Worm (Caenorhabditis elegans) whole organism, late embryonic: ENCODE results near the gene Y38H6C.4.

Experiments used
- C38D4.7 ChIP-seq: fragments of 200-800 bp; sonication (Bioruptor generic); optimal IDR thresholded peaks from 2 replicates; lab custom pipeline; 2018; ENCODE audit warnings: mild to moderate bottlenecking, missing genetic modification characterization, moderate library complexity, missing compliant biosample characterization
- F13H6.1 ChIP-seq: sonication (generic microtip); optimal IDR thresholded peaks from 2 replicates; lab custom pipeline; 2016; ENCODE audit warnings: missing genetic modification characterization, missing compliant biosample characterization
- T23F11.4 ChIP-seq: fragments of 200-800 bp; sonication (Bioruptor generic); optimal IDR thresholded peaks from 2 replicates; lab custom pipeline; 2018; ENCODE audit warnings: mild to moderate bottlenecking, missing genetic modification characterization, missing compliant biosample characterization
- ama-1 ChIP-seq: fragments of 150-350 bp; optimal IDR thresholded peaks from 2 replicates; lab custom pipeline; 2014
- ceh-19 ChIP-seq: fragments of 200-800 bp; sonication (Bioruptor generic); optimal IDR thresholded peaks from 2 replicates; lab custom pipeline; 2018; ENCODE audit warnings: mild to moderate bottlenecking, missing genetic modification characterization, missing compliant biosample characterization
- ceh-2 ChIP-seq: sonication (generic microtip); optimal IDR thresholded peaks from 2 replicates; lab custom pipeline; 2016; ENCODE audit warnings: missing genotype, missing genetic modification characterization, missing compliant biosample characterization
- ceh-24 ChIP-seq: sonication (generic microtip); optimal IDR thresholded peaks from 2 replicates; lab custom pipeline; 2016; ENCODE audit warnings: mild to moderate bottlenecking, missing genetic modification characterization, missing compliant biosample characterization
- ceh-30 ChIP-seq: fragments of 150-350 bp; optimal IDR thresholded peaks from 2 replicates; lab custom pipeline; 2014; ENCODE audit warnings: missing biosample characterization, missing genetic modification characterization
- ceh-31 ChIP-seq: sonication (generic microtip); optimal IDR thresholded peaks from 2 replicates; lab custom pipeline; 2016; ENCODE audit warnings: missing genetic modification characterization, missing compliant biosample characterization
- ceh-34 ChIP-seq: sonication (generic microtip); optimal IDR thresholded peaks from 2 replicates; lab custom pipeline; 2016; ENCODE audit warnings: mild to moderate bottlenecking, missing genetic modification characterization, missing compliant biosample characterization
- ceh-45 ChIP-seq: fragments of 200-800 bp; sonication (Bioruptor generic); IDR thresholded peaks from 2 replicates; pipeline ENCODE4 v1.3.6; 2022; ENCODE audit warnings: missing genetic modification reagents, missing genetic modification characterization, missing compliant biosample characterization
- ceh-48 ChIP-seq: sonication (generic microtip); optimal IDR thresholded peaks from 2 replicates; lab custom pipeline; 2016; ENCODE audit warnings: missing genetic modification characterization, inconsistent platforms, missing compliant biosample characterization
- ceh-9 ChIP-seq: sonication (generic microtip); optimal IDR thresholded peaks from 2 replicates; lab custom pipeline; 2016; ENCODE audit warnings: mild to moderate bottlenecking, missing genetic modification characterization, inconsistent platforms, missing compliant biosample characterization
- dmd-4 ChIP-seq: sonication (generic microtip); optimal IDR thresholded peaks from 2 replicates; lab custom pipeline; 2016; ENCODE audit warnings: borderline replicate concordance, missing genetic modification characterization, missing compliant biosample characterization
- dve-1 ChIP-seq: sonication (generic microtip); optimal IDR thresholded peaks from 2 replicates; lab custom pipeline; 2017; ENCODE audit warnings: antibody characterized with exemption, mild to moderate bottlenecking, missing genetic modification characterization, missing compliant biosample characterization
- ets-4 ChIP-seq: sonication (generic microtip); optimal IDR thresholded peaks from 2 replicates; lab custom pipeline; 2016; ENCODE audit warnings: missing genetic modification characterization, missing compliant biosample characterization
- gmeb-2 ChIP-seq: sonication (generic microtip); optimal IDR thresholded peaks from 2 replicates; lab custom pipeline; 2016; ENCODE audit warnings: missing genetic modification characterization, inconsistent platforms, missing compliant biosample characterization
- hlh-6 ChIP-seq: sonication (generic microtip); optimal IDR thresholded peaks from 2 replicates; lab custom pipeline; 2016; ENCODE audit warnings: missing genotype, missing genetic modification characterization, missing compliant biosample characterization
- lim-6 ChIP-seq: sonication (generic microtip); optimal IDR thresholded peaks from 2 replicates; lab custom pipeline; 2016; ENCODE audit warnings: missing genetic modification characterization, missing compliant biosample characterization
- madf-2 ChIP-seq: sonication (generic microtip); optimal IDR thresholded peaks from 2 replicates; lab custom pipeline; 2017; ENCODE audit warnings: missing genetic modification characterization, missing compliant biosample characterization
- mec-3 ChIP-seq: sonication (generic microtip); optimal IDR thresholded peaks from 2 replicates; lab custom pipeline; 2016; ENCODE audit warnings: borderline replicate concordance, missing genetic modification characterization, missing compliant biosample characterization
- nhr-11 ChIP-seq: fragments of 150-350 bp; optimal IDR thresholded peaks from 2 replicates; lab custom pipeline; 2014; ENCODE audit warnings: missing biosample characterization, missing genetic modification characterization
- pat-9 ChIP-seq: fragments of 200-800 bp; sonication (Bioruptor generic); optimal IDR thresholded peaks from 2 replicates; lab custom pipeline; 2018; ENCODE audit warnings: mild to moderate bottlenecking, missing genetic modification characterization, moderate library complexity, missing compliant biosample characterization
- pax-1 ChIP-seq: fragments of 150-350 bp; optimal IDR thresholded peaks from 2 replicates; lab custom pipeline; 2014; ENCODE audit warnings: missing biosample characterization, missing genetic modification characterization
- pha-2 ChIP-seq: sonication (generic microtip); optimal IDR thresholded peaks from 2 replicates; lab custom pipeline; 2017; ENCODE audit warnings: mild to moderate bottlenecking, missing genetic modification characterization, missing compliant biosample characterization
- pha-4 ChIP-seq: fragments of 150-350 bp; optimal IDR thresholded peaks from 2 replicates; lab custom pipeline; 2018; ENCODE audit warnings: missing biosample characterization, missing genetic modification reagents, missing genetic modification characterization
- pros-1 ChIP-seq: fragments of 150-350 bp; optimal IDR thresholded peaks from 2 replicates; lab custom pipeline; 2014; ENCODE audit warnings: missing biosample characterization, missing genetic modification reagents, missing genetic modification characterization
- sox-2 ChIP-seq: fragments of 200-800 bp; sonication (Bioruptor generic); IDR thresholded peaks from 2 replicates; pipeline ENCODE4 v1.3.6; 2022; ENCODE audit warnings: missing genetic modification reagents, missing genetic modification characterization, missing compliant biosample characterization
- tbx-7 ChIP-seq: sonication (generic microtip); optimal IDR thresholded peaks from 2 replicates; lab custom pipeline; 2016; ENCODE audit warnings: missing genotype, missing genetic modification characterization, missing compliant biosample characterization
- unc-3 ChIP-seq, 2 experiments: fragments of 200-800 bp in 1 of 2; sonication (Bioruptor generic) in 1 of 2; sonication (generic microtip) in 1 of 2; conservative IDR thresholded peaks in 1 of 2; optimal IDR thresholded peaks in 1 of 2; 2 replicates each; pipeline versions ENCODE4 v1.3.6 to Lab custom; 2016 to 2022; ENCODE audit warnings: missing compliant biosample characterization in 2 of 2, missing genetic modification characterization in 2 of 2, missing genetic modification reagents in 1 of 2
- unc-42 ChIP-seq: sonication (generic microtip); optimal IDR thresholded peaks from 2 replicates; lab custom pipeline; 2016; ENCODE audit warnings: missing genotype, missing genetic modification characterization, missing compliant biosample characterization
- unc-86 ChIP-seq: sonication (generic microtip); optimal IDR thresholded peaks from 2 replicates; lab custom pipeline; 2016; ENCODE audit warnings: missing genetic modification characterization, missing compliant biosample characterization

Y38H6C.4 gene

ce11 chrV:20506542-20506941 lies 1.6 kb upstream of the Y38H6C.4 start:
- TF ChIP-seq madf-2 (tag; lab: Kevin White, UChicago) (no peak), sox-2 (no peak), ceh-34 (tag; lab: Kevin White, UChicago) (no peak), T23F11.4 (GFP tag; lab: Kevin White, UChicago) (no peak), ceh-45 (GFP tag; lab: Robert Waterston, UW) (no peak), ceh-48 (tag; lab: Kevin White, UChicago) (no peak), ceh-30 (tag; lab: Kevin White, UChicago) (no peak), pat-9 (no peak), dve-1 (tag; lab: Kevin White, UChicago) (no peak), ets-4 (no peak), ceh-9 (no peak), mec-3 (tag; lab: Kevin White, UChicago) (no peak), C38D4.7 (GFP tag; lab: Kevin White, UChicago) (no peak)
- TF ChIP-seq, all 69 proteins: peak for 0

DNA sequence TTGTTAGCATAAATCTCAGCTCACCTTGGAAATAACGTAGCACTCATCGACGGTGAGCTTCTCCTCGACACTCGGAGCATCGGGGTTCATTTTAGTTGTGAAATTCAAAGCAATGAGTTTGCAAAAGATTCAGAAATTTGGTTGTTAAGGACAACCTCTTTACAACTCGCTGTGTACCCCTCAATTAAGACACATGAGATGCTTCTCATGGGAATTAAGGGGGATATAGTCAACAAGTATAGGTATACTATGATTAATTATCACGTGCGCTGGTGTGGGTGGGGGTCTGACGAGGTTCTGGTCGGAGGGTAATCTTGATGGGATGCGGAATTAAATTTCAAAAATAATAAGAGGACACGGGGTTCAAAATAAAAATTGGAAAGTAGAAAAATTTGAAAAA lies 4.5 kb downstream of the Y38H6C.4 start, which contains the start of gene dct-14:
TSS of gene dct-14 (minus strand) at position 101 of the 400 bp plus-strand sequence.
- TF ChIP-seq ceh-24 (tag; lab: Kevin White, UChicago): no peak
- no peak for TF ChIP-seq unc-86 (tag; lab: Kevin White, UChicago)
- no peak for TF ChIP-seq gmeb-2
- no peak for TF ChIP-seq unc-3 (GFP tag; conservative IDR thresholded peaks at IDR 0.05; lab: Robert Waterston, UW)
- no peak for TF ChIP-seq unc-3 (tag; optimal IDR thresholded peaks at IDR 0.05; lab: Kevin White, UChicago)
- TF ChIP-seq nhr-11 (tag; lab: Kevin White, UChicago): no peak
- TF ChIP-seq lim-6: no peak
- no peak for TF ChIP-seq ceh-2 (tag; lab: Kevin White, UChicago)

DNA sequence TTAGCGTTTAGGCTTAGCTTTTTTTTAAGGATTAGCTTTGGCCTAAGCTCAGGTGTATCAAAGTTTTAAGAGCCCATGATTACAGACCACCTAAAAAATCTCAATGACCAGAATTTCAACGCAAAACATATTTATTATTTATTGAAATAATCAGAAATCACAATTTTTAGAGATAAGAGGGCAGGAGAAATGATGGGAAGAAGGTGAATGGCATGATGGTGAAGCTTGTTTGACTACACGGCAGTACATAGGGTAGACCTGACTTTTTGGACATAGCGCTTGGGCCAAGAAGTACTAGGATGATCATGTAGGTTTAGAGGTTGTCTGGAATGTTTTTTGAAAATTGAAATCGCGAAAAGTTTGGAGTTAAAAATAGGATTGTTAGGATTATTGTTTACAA lies 5.3 kb downstream of the Y38H6C.4 start:
- TF ChIP-seq dmd-4 (tag; lab: Kevin White, UChicago): no peak
- TF ChIP-seq lim-6: no peak
- no peak for TF ChIP-seq pha-4

- TF ChIP-seq ama-1 (lab: Kevin White, UChicago): no peak
Observed at ce11 chrV:20498980-20499379, 5.9 kb downstream of the Y38H6C.4 start, which contains the start of gene dct-16. Gene dct-16, minus strand, starts transcription at chrV:20499057.

- no peak for TF ChIP-seq hlh-6 (tag; lab: Kevin White, UChicago)
- TF ChIP-seq ceh-19 (GFP tag; lab: Kevin White, UChicago): no peak
- TF ChIP-seq pha-2 (tag; lab: Kevin White, UChicago): no peak
- TF ChIP-seq pros-1 (tag; lab: Kevin White, UChicago): no peak
- no peak for TF ChIP-seq ceh-48 (tag; lab: Kevin White, UChicago)
- TF ChIP-seq ets-4: no peak
- TF ChIP-seq F13H6.1: no peak
- no peak for TF ChIP-seq tbx-7
- TF ChIP-seq ceh-31 (tag; lab: Kevin White, UChicago): no peak
- TF ChIP-seq dmd-4 (tag; lab: Kevin White, UChicago): no peak
- no peak for TF ChIP-seq unc-42 (tag; lab: Kevin White, UChicago)
- TF ChIP-seq pax-1: no peak
- no peak for TF ChIP-seq ceh-34 (tag; lab: Kevin White, UChicago)
Observed at ce11 chrV:20497537-20497936, 7.4 kb downstream of the Y38H6C.4 start.
